Worm (Caenorhabditis elegans) whole organism, early embryonic: ENCODE measurements around the gene dyf-17.

ENCODE experiments used
- B0310.2 ChIP-seq: sonication (generic microtip); optimal IDR thresholded peaks from 2 replicates; lab custom pipeline; 2016; ENCODE audit warnings: mild to moderate bottlenecking, missing genetic modification characterization, missing compliant biosample characterization
- F13C5.2 ChIP-seq: sonication (generic microtip); optimal IDR thresholded peaks from 2 replicates; lab custom pipeline; 2017; ENCODE audit warnings: mild to moderate bottlenecking, missing genetic modification characterization, inconsistent platforms, missing compliant biosample characterization
- aly-1 ChIP-seq: sonication (generic microtip); optimal IDR thresholded peaks from 2 replicates; lab custom pipeline; 2016; ENCODE audit warnings: missing genetic modification characterization, missing compliant biosample characterization
- ama-1 ChIP-seq: fragments of 150-350 bp; optimal IDR thresholded peaks from 2 replicates; lab custom pipeline; 2014
- ceh-13 ChIP-seq: fragments of 200-800 bp; sonication (Bioruptor generic); optimal IDR thresholded peaks from 2 replicates; lab custom pipeline; 2018; ENCODE audit warnings: mild to moderate bottlenecking, missing genetic modification characterization, missing compliant biosample characterization
- ceh-36 ChIP-seq: sonication (generic microtip); optimal IDR thresholded peaks from 2 replicates; lab custom pipeline; 2016; ENCODE audit warnings: missing genetic modification characterization, inconsistent platforms, missing compliant biosample characterization
- ets-7 ChIP-seq: sonication (generic microtip); optimal IDR thresholded peaks from 2 replicates; lab custom pipeline; 2016; ENCODE audit warnings: missing genotype, missing genetic modification characterization, missing compliant biosample characterization
- flt-1 ChIP-seq: fragments of 200-800 bp; sonication (Bioruptor generic); IDR thresholded peaks from 2 replicates; pipeline ENCODE4 v1.3.6; 2022; ENCODE audit warnings: missing genetic modification characterization, missing compliant biosample characterization
- hmbx-1 ChIP-seq: sonication (generic microtip); optimal IDR thresholded peaks from 2 replicates; lab custom pipeline; 2016; ENCODE audit warnings: mild to moderate bottlenecking, missing genetic modification characterization, missing compliant biosample characterization
- hmg-4 ChIP-seq: fragments of 200-800 bp; sonication (Bioruptor generic); optimal IDR thresholded peaks from 2 replicates; lab custom pipeline; 2018; ENCODE audit warnings: mild to moderate bottlenecking, missing genetic modification characterization, missing compliant biosample characterization
- hnd-1 ChIP-seq: sonication (generic microtip); optimal IDR thresholded peaks from 2 replicates; lab custom pipeline; 2016; ENCODE audit warnings: missing genetic modification characterization, missing compliant biosample characterization
- pes-1 ChIP-seq: fragments of 200-800 bp; sonication (Bioruptor generic); IDR thresholded peaks from 2 replicates; pipeline ENCODE4 v1.3.6; 2022; ENCODE audit warnings: missing genetic modification reagents, missing genetic modification characterization, missing compliant biosample characterization
- scrt-1 ChIP-seq: fragments of 200-800 bp; sonication (Bioruptor generic); IDR thresholded peaks from 2 replicates; pipeline ENCODE4 v1.3.6; 2022; ENCODE audit warnings: missing genetic modification characterization, missing compliant biosample characterization
- sea-1 ChIP-seq: fragments of 200-800 bp; sonication (Bioruptor generic); conservative IDR thresholded peaks from 2 replicates; pipeline ENCODE4 v1.3.6; 2022; ENCODE audit warnings: missing genetic modification characterization, missing compliant biosample characterization
- tbx-11 ChIP-seq: fragments of 200-800 bp; sonication (Bioruptor generic); IDR thresholded peaks from 2 replicates; pipeline ENCODE4 v1.3.6; 2022; ENCODE audit warnings: missing genetic modification characterization, missing compliant biosample characterization
- tbx-37 ChIP-seq: fragments of 200-800 bp; sonication (Bioruptor generic); conservative IDR thresholded peaks from 2 replicates; pipeline ENCODE4 v1.3.6; 2022; ENCODE audit warnings: missing genetic modification reagents, missing genetic modification characterization, missing compliant biosample characterization
- tra-4 ChIP-seq: sonication (generic microtip); optimal IDR thresholded peaks from 2 replicates; lab custom pipeline; 2017; ENCODE audit warnings: missing genetic modification characterization, missing compliant biosample characterization

dyf-17 gene

DNA sequence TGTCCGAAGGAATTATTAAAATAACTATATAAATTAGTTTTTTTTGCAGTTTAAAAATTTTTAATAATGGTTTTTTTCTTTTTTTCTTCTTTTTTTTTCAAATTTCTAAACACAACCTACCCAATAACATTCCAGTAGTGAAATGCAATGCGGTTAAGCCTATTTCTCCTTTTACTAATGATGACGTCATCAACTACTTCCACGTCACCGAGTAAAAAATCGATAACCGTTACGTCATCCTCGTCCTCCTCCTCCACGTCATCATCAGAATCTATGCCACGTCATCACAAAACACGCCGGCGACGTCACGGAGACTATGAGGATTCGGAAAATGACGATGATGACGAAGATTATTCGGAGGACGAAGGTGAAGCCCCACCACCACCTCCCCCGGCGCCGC is 47.3 kb downstream of the dyf-17 start, which contains the start of gene hot-2:
Gene hot-2, plus strand, starts transcription at position 134 of the 400 bp plus-strand sequence.
- TF ChIP-seq ama-1 (no peak), tbx-11 (GFP tag; lab: Robert Waterston, UW) (no peak)

DNA sequence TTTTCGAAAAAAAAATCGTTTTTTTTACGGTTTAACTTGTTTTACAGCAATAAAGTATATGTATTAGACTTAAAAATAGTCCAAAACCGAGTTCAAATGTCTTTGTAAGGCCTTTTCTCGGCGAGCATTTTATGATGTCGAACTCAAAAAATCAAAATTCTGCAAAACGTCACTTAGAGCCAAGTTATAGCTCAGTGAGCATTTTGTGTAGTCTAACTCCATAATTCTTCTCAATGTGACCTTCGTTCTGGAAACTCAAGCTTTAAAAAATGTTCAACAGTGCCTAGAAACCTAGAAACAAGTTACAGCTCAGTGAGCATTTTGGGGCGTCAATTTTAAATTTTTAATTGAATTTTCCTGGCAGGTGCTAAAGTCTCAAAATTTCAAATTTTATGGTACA is 48.4 kb downstream of the dyf-17 start:
- no peak for TF ChIP-seq pes-1
- TF ChIP-seq tbx-11 (GFP tag; lab: Robert Waterston, UW) = no peak
- no peak for TF ChIP-seq ceh-36 (tag; lab: Kevin White, UChicago)
- TF ChIP-seq sea-1 (GFP tag; lab: Robert Waterston, UW) = no peak
- TF ChIP-seq hmbx-1 (tag; lab: Kevin White, UChicago) = no peak
- TF ChIP-seq ama-1 = no peak
- no peak for TF ChIP-seq tbx-37 (GFP tag; lab: Robert Waterston, UW)
- TF ChIP-seq F13C5.2 (tag; lab: Kevin White, UChicago) = no peak
- TF ChIP-seq flt-1 = no peak
- TF ChIP-seq ceh-13 (GFP tag; lab: Kevin White, UChicago) = no peak
- no peak for TF ChIP-seq aly-1 (tag; lab: Kevin White, UChicago)
- TF ChIP-seq ets-7 (tag; lab: Kevin White, UChicago) = no peak

DNA sequence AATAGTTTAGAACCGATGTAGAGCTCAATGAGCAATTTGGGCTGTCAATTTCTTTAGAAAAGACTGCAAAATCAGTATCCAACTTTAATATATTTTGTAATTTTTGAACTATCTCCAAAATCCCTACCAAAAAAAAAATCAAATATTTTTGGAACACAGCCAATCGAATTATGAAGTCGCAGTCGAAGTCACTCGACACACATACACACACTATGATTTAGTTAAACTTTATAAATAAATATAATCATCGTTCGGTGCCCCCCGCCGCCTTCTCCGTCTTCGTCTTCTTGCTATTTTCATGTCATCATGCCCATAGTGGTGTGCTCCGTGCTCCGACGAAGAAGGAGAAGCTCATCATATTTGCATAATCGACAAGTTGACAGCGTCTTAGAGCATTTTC is 49.7 kb downstream of the dyf-17 start:
- TF ChIP-seq B0310.2 (no peak), tbx-37 (GFP tag; lab: Robert Waterston, UW) (no peak), ama-1 (no peak), tra-4 (tag; lab: Kevin White, UChicago) (no peak), sea-1 (GFP tag; lab: Robert Waterston, UW) (no peak), scrt-1 (GFP tag; lab: Robert Waterston, UW) (no peak), ceh-36 (tag; lab: Kevin White, UChicago) (no peak), hnd-1 (tag; lab: Kevin White, UChicago) (no peak), ets-7 (tag; lab: Kevin White, UChicago) (no peak), flt-1 (no peak), tbx-11 (GFP tag; lab: Robert Waterston, UW) (no peak), aly-1 (tag; lab: Kevin White, UChicago) (no peak), pes-1 (no peak), ceh-13 (GFP tag; lab: Kevin White, UChicago) (no peak)

DNA sequence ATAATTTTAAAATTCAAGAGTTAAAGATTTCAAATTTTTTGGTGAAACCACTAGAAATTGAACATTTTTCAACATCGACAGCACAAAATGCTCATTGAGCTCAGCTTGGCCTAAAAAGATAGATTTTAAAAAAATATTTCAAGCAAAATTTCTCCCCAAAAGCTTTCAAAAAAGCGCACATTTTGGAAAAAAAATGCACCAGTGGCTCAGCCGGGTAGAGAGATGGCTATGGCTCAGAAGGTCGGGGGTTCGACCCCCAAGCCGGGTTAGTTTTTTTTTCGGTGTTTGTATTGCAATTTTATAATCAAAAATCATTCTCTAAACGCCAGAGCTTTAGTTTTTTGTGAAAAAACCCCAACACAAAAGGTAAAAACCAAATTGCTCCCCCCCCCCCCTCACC is 50.5 kb downstream of the dyf-17 start:
- TF ChIP-seq ceh-36 (tag; lab: Kevin White, UChicago) (no peak), pes-1 (no peak), hnd-1 (tag; lab: Kevin White, UChicago) (no peak), tbx-37 (GFP tag; lab: Robert Waterston, UW) (no peak), tra-4 (tag; lab: Kevin White, UChicago) (no peak), hmg-4 (GFP tag; lab: Kevin White, UChicago) (no peak), F13C5.2 (tag; lab: Kevin White, UChicago) (no peak), B0310.2 (no peak), tbx-11 (GFP tag; lab: Robert Waterston, UW) (no peak), flt-1 (no peak), sea-1 (GFP tag; lab: Robert Waterston, UW) (no peak)

DNA sequence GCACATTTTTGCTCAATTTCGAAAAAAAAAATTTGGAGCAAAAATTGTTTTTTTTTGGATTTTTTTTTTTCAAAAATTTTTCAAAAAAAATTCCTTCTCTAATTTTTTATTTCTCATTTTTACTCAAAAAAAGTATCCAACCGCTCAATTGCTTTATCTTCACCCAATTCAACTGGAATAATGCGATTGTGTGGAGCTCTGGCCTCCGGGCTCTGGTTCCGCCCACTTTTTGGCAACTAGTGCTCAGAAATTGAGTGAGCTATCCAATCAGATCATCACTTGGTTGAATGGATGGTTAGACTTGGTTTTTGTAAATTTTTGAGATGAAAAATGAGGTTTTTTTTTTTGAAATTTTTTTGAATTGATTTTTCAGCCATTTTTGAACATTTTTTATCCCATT is 51.6 kb downstream of the dyf-17 start:
- TF ChIP-seq hnd-1 (tag; lab: Kevin White, UChicago) (no peak), B0310.2 (no peak), aly-1 (tag; lab: Kevin White, UChicago) (no peak), tbx-37 (GFP tag; lab: Robert Waterston, UW) (no peak), hmg-4 (GFP tag; lab: Kevin White, UChicago) (no peak), pes-1 (no peak), ceh-13 (GFP tag; lab: Kevin White, UChicago) (no peak), scrt-1 (GFP tag; lab: Robert Waterston, UW) (no peak), ets-7 (tag; lab: Kevin White, UChicago) (no peak), ama-1 (no peak), ceh-36 (tag; lab: Kevin White, UChicago) (no peak), sea-1 (GFP tag; lab: Robert Waterston, UW) (no peak), tra-4 (tag; lab: Kevin White, UChicago) (no peak), flt-1 (no peak), tbx-11 (GFP tag; lab: Robert Waterston, UW) (no peak), hmbx-1 (tag; lab: Kevin White, UChicago) (no peak), F13C5.2 (tag; lab: Kevin White, UChicago) (no peak)
